2 worm cellular contexts compared by ENCODE assay signal in genomic region chrII:10370826-10371225, ce11.
A peak's percentile ranks its signal among the peaks of the same experiment; 100 is the strongest.
TF ChIP-seq lines count a peak whose summit lies in the region.

No protein-coding gene starts in this region.

TF ChIP-seq in whole organism, L1 larva, 84 proteins besides CTCF, POLR2A, EP300 and RAD21 (continued from another document):
- TF ChIP-seq mep-1 (tag; optimal IDR thresholded peaks at IDR 0.05; lab: Kevin White, UChicago) = peak; percentile 40
- TF ChIP-seq lin-35 (GFP tag; optimal IDR thresholded peaks at IDR 0.05; lab: Kevin White, UChicago) = peak in 1 of 2 experiments; percentile 14
- peak; percentile 52 for TF ChIP-seq blmp-1 (tag; optimal IDR thresholded peaks at IDR 0.05; lab: Kevin White, UChicago)
TF ChIP-seq in whole organism, L1 larva: peak in this region for 9.

TF ChIP-seq in whole organism, L2 larva, 48 proteins besides CTCF, POLR2A, EP300 and RAD21 (continued from another document):
- TF ChIP-seq sma-9 (GFP tag; optimal IDR thresholded peaks at IDR 0.05; lab: Kevin White, UChicago) (no peak), sma-9 (tag; optimal IDR thresholded peaks at IDR 0.05; lab: Kevin White, UChicago) (no peak)
